Worm (Caenorhabditis elegans): ENCODE data around the gene fbxc-31.

ce11 chrII:900720-901332 lies 11.0 kb upstream of the fbxc-31 start, which contains the start of gene T07D3.9:
- TF ChIP-seq aly-2 (tag; optimal IDR thresholded peaks at IDR 0.05) = no peak
- TF ChIP-seq ztf-4 (tag; optimal IDR thresholded peaks at IDR 0.05) = no peak
- TF ChIP-seq ztf-11 (tag; optimal IDR thresholded peaks at IDR 0.05) = no peak
- TF ChIP-seq mdl-1 (tag; optimal IDR thresholded peaks at IDR 0.05) = no peak
- no peak for TF ChIP-seq snpc-4 (tag; optimal IDR thresholded peaks at IDR 0.05)
- TF ChIP-seq unc-62 (GFP tag; optimal IDR thresholded peaks at IDR 0.05) = no peak
- no peak for TF ChIP-seq skn-1 (tag; optimal IDR thresholded peaks at IDR 0.05)
- no peak for TF ChIP-seq ama-1 (optimal IDR thresholded peaks at IDR 0.05)
- TF ChIP-seq R02D3.7 (tag; optimal IDR thresholded peaks at IDR 0.05) = no peak
- no peak for TF ChIP-seq nhr-11 (tag; optimal IDR thresholded peaks at IDR 0.05)
- TF ChIP-seq zag-1 (tag; optimal IDR thresholded peaks at IDR 0.05) = no peak
- no peak for TF ChIP-seq lin-39 (tag; optimal IDR thresholded peaks at IDR 0.05)
- TF ChIP-seq fos-1 (tag; optimal IDR thresholded peaks at IDR 0.05) = no peak
- no peak for TF ChIP-seq ceh-82 (tag; optimal IDR thresholded peaks at IDR 0.05)
